Worm (Caenorhabditis elegans) whole organism, young adult: ENCODE results near the gene K02H11.9.

Source experiments
- B0035.1 ChIP-seq: sonication (generic microtip); optimal IDR thresholded peaks from 2 replicates; lab custom pipeline; 2016; ENCODE audit warnings: missing genetic modification characterization, mild to moderate bottlenecking, missing compliant biosample characterization, missing genotype, missing genetic modification reagents
- F10E7.11 ChIP-seq: sonication (generic microtip); optimal IDR thresholded peaks from 2 replicates; lab custom pipeline; 2017; ENCODE audit warnings: mild to moderate bottlenecking, missing genetic modification characterization, moderate library complexity, missing compliant biosample characterization
- F23B12.7 ChIP-seq: sonication (generic microtip); optimal IDR thresholded peaks from 2 replicates; lab custom pipeline; 2017; ENCODE audit warnings: missing genetic modification characterization, mild to moderate bottlenecking, missing compliant biosample characterization, antibody characterized with exemption, moderate library complexity; ENCODE audit not compliant: insufficient read depth
- F33H1.4 ChIP-seq: fragments of 200-800 bp; sonication (Bioruptor generic); IDR thresholded peaks from 2 replicates; pipeline ENCODE4 v1.3.6; 2022; ENCODE audit warnings: missing genetic modification reagents, missing genetic modification characterization, missing compliant biosample characterization
- F37B4.10 ChIP-seq: fragments of 200-800 bp; sonication (Bioruptor generic); IDR thresholded peaks from 2 replicates; pipeline ENCODE4 v1.3.6; 2022; ENCODE audit warnings: missing genetic modification characterization, missing compliant biosample characterization
- F49E8.2 ChIP-seq: sonication (generic microtip); optimal IDR thresholded peaks from 3 replicates; lab custom pipeline; 2017; ENCODE audit warnings: missing genetic modification characterization, mild to moderate bottlenecking, missing compliant biosample characterization, antibody characterized with exemption, moderate library complexity; ENCODE audit not compliant: insufficient read depth
- F55B11.4 ChIP-seq: sonication (generic microtip); optimal IDR thresholded peaks from 2 replicates; lab custom pipeline; 2016; ENCODE audit warnings: missing compliant biosample characterization, missing genetic modification characterization, borderline replicate concordance; ENCODE audit not compliant: insufficient read depth
- T07F8.4 ChIP-seq: sonication (generic microtip); optimal IDR thresholded peaks from 2 replicates; lab custom pipeline; 2016; ENCODE audit warnings: mild to moderate bottlenecking, missing genetic modification characterization, moderate library complexity, missing compliant biosample characterization
- Y56A3A.18 ChIP-seq: fragments of 200-800 bp; sonication (Bioruptor generic); IDR thresholded peaks from 2 replicates; pipeline ENCODE4 v1.3.6; 2022; ENCODE audit warnings: missing genetic modification reagents, missing genetic modification characterization, missing compliant biosample characterization
- Y95B8A.8 ChIP-seq: fragments of 200-800 bp; sonication (Bioruptor generic); IDR thresholded peaks from 2 replicates; pipeline ENCODE4 v1.3.6; 2022; ENCODE audit warnings: missing genetic modification reagents, missing genetic modification characterization, missing compliant biosample characterization
- ama-1 ChIP-seq, 3 experiments: fragments of 150-350 bp in 1 of 3; sonication (generic microtip) in 2 of 3; optimal IDR thresholded peaks; 2 replicates each; lab custom pipeline; 2014 to 2018; ENCODE audit warnings: missing biosample characterization in 2 of 3, missing genetic modification characterization in 2 of 3, missing genetic modification reagents in 2 of 3
- atf-7 ChIP-seq: sonication (generic microtip); optimal IDR thresholded peaks from 2 replicates; lab custom pipeline; 2017; ENCODE audit warnings: mild to moderate bottlenecking, missing genetic modification characterization, missing compliant biosample characterization
- attf-3 ChIP-seq: fragments of 200-800 bp; sonication (Bioruptor generic); conservative IDR thresholded peaks from 2 replicates; pipeline ENCODE4 v1.3.6; 2022; ENCODE audit warnings: missing genetic modification reagents, missing genetic modification characterization, missing compliant biosample characterization
- bed-1 ChIP-seq: fragments of 200-800 bp; sonication (Bioruptor generic); IDR thresholded peaks from 2 replicates; pipeline ENCODE4 v1.3.6; 2022; ENCODE audit warnings: missing genetic modification reagents, missing genetic modification characterization, missing compliant biosample characterization
- die-1 ChIP-seq: sonication (generic microtip); optimal IDR thresholded peaks from 2 replicates; lab custom pipeline; 2016; ENCODE audit warnings: missing genotype, mild to moderate bottlenecking, missing genetic modification characterization, missing compliant biosample characterization
- dpl-1 ChIP-seq: fragments of 150-350 bp; optimal IDR thresholded peaks from 2 replicates; lab custom pipeline; 2014; ENCODE audit warnings: missing biosample characterization, missing genetic modification reagents, missing genetic modification characterization
- egl-44 ChIP-seq: fragments of 200-800 bp; sonication (Bioruptor generic); IDR thresholded peaks from 2 replicates; pipeline ENCODE4 v1.3.6; 2022; ENCODE audit warnings: missing genetic modification reagents, missing genetic modification characterization, missing compliant biosample characterization
- him-1 ChIP-seq: sonication (generic microtip); optimal IDR thresholded peaks from 2 replicates; lab custom pipeline; 2016; ENCODE audit warnings: missing genotype, missing genetic modification reagents, missing genetic modification characterization, missing compliant biosample characterization
- hlh-12 ChIP-seq: sonication (generic microtip); optimal IDR thresholded peaks from 2 replicates; lab custom pipeline; 2016; ENCODE audit warnings: missing genetic modification characterization, missing compliant biosample characterization
- lin-35 ChIP-seq, 3 experiments: fragments of 150-350 bp in 2 of 3; sonication (generic microtip) in 1 of 3; optimal IDR thresholded peaks; 2 replicates each; lab custom pipeline; 2014 to 2018; ENCODE audit warnings: missing biosample characterization in 3 of 3, missing genetic modification characterization in 3 of 3, missing genetic modification reagents in 3 of 3
- lin-40 ChIP-seq: sonication (generic microtip); optimal IDR thresholded peaks from 2 replicates; lab custom pipeline; 2016; ENCODE audit warnings: missing genetic modification characterization, mild to moderate bottlenecking, missing compliant biosample characterization, missing genotype, missing genetic modification reagents
- mcd-1 ChIP-seq: fragments of 200-800 bp; sonication (Bioruptor generic); IDR thresholded peaks from 2 replicates; pipeline ENCODE4 v1.3.6; 2022; ENCODE audit warnings: missing genetic modification reagents, missing genetic modification characterization, missing compliant biosample characterization
- mel-28 ChIP-seq: sonication (generic microtip); optimal IDR thresholded peaks from 2 replicates; lab custom pipeline; 2016; ENCODE audit warnings: borderline replicate concordance, mild to moderate bottlenecking, missing genetic modification characterization, missing compliant biosample characterization
- nhr-27 ChIP-seq: fragments of 200-800 bp; sonication (Bioruptor generic); optimal IDR thresholded peaks from 2 replicates; lab custom pipeline; 2018; ENCODE audit warnings: mild to moderate bottlenecking, missing genetic modification characterization, moderate library complexity, missing compliant biosample characterization
- rpc-1 ChIP-seq, 2 experiments: fragments of 150-350 bp in 1 of 2; sonication (generic microtip) in 1 of 2; optimal IDR thresholded peaks; 2 replicates each; lab custom pipeline; 2014 to 2018; ENCODE audit warnings: missing biosample characterization in 1 of 2, missing genetic modification characterization in 1 of 2, missing genetic modification reagents in 1 of 2, missing genotype in 1 of 2
- snpc-1.1 ChIP-seq: sonication (generic microtip); optimal IDR thresholded peaks from 2 replicates; lab custom pipeline; 2017; ENCODE audit warnings: missing genetic modification characterization, mild to moderate bottlenecking, missing compliant biosample characterization, antibody characterized with exemption, moderate library complexity, missing genotype, missing genetic modification reagents; ENCODE audit not compliant: insufficient read depth
- snpc-4 ChIP-seq, 5 experiments: fragments of 150-350 bp in 1 of 5; sonication (generic microtip) in 4 of 5; optimal IDR thresholded peaks; 2 replicates each; lab custom pipeline; 2014 to 2018; ENCODE audit warnings: missing genetic modification characterization in 5 of 5, missing biosample characterization in 3 of 5, antibody characterized with exemption in 2 of 5, mild to moderate bottlenecking in 2 of 5, missing compliant biosample characterization in 2 of 5, missing genotype in 2 of 5, moderate library complexity in 2 of 5, missing genetic modification reagents in 1 of 5
- tbp1 ChIP-seq: fragments of 200-800 bp; sonication (Bioruptor generic); optimal IDR thresholded peaks from 2 replicates; lab custom pipeline; 2018; ENCODE audit warnings: mild to moderate bottlenecking, missing genetic modification characterization, missing compliant biosample characterization
- tbx-9 ChIP-seq: sonication (generic microtip); optimal IDR thresholded peaks from 2 replicates; lab custom pipeline; 2016; ENCODE audit warnings: borderline replicate concordance, missing genetic modification characterization, inconsistent platforms, missing compliant biosample characterization
- unc-62 ChIP-seq: fragments of 150-350 bp; optimal IDR thresholded peaks from 2 replicates; lab custom pipeline; 2014; ENCODE audit warnings: missing biosample characterization, missing genetic modification reagents, missing genetic modification characterization
- xnd-1 ChIP-seq: sonication (generic microtip); optimal IDR thresholded peaks from 2 replicates; lab custom pipeline; 2016; ENCODE audit warnings: missing genotype, missing genetic modification reagents, missing genetic modification characterization, missing compliant biosample characterization
- ztf-28 ChIP-seq: fragments of 200-800 bp; sonication (Bioruptor generic); IDR thresholded peaks from 2 replicates; pipeline ENCODE4 v1.3.6; 2022; ENCODE audit warnings: missing genetic modification reagents, missing genetic modification characterization, missing compliant biosample characterization

Gene K02H11.9

DNA sequence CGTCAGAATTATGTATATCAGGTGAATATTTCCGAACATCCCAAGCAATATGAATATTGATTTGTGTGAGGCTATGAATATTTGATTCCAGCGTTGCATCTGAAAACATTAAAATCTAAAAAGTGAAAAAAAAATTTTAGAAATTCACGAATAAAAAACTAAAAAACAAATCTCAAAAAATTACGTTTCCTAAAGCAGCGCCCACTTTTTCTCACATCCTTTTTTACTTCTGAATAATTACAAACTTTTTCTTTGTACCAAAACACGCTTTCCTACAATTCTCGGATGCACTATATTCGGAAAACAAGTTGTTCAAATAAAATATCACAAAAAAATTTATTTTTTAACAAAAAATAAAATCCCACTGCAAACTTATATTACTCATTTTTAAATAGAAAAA, 16.1 kb upstream of the K02H11.9 start, which contains the start of gene srsx-8:
Gene srsx-8, minus strand, starts transcription at position 101 of the 400 bp plus-strand sequence.
- no peak for TF ChIP-seq rpc-1 (optimal IDR thresholded peaks at IDR 0.05; lab: Kevin White, UChicago)
- no peak for TF ChIP-seq rpc-1 (tag; optimal IDR thresholded peaks at IDR 0.05; lab: Kevin White, UChicago)
- no peak for TF ChIP-seq snpc-1.1 (tag; lab: Kevin White, UChicago)
- no peak for TF ChIP-seq lin-40 (tag; lab: Kevin White, UChicago)
- TF ChIP-seq nhr-27 (tag; lab: Kevin White, UChicago): no peak
- TF ChIP-seq Y95B8A.8 (GFP tag; lab: Robert Waterston, UW): no peak
- TF ChIP-seq unc-62: no peak
- no peak for TF ChIP-seq tbp1 (GFP tag; lab: Kevin White, UChicago)
- TF ChIP-seq egl-44: no peak
- no peak for TF ChIP-seq F33H1.4
- no peak for TF ChIP-seq T07F8.4
- TF ChIP-seq attf-3 (GFP tag; lab: Robert Waterston, UW): no peak
- TF ChIP-seq F37B4.10: no peak
- no peak for TF ChIP-seq hlh-12 (tag; lab: Kevin White, UChicago)

DNA sequence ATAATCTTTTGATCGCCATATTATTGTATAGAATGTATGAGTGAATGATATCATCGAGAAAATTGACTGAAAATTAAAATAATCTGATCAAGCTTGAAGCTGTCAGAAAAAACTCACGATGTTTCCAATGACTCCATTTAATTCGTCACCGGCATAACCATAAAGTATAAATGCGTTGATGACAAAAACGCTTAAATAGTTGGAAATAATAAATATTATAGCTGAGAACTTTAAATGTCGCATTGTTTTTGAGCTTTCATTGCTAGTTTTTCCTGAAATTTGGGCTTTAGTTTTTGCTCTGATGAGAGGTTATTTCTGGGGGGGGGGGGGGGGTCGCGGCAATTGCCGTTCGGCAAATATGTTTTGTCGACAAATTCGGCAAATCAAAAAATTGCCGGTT, 14.3 kb upstream of the K02H11.9 start:
- TF ChIP-seq F23B12.7 (tag; lab: Kevin White, UChicago) (no peak), unc-62 (no peak), ama-1 (optimal IDR thresholded peaks at IDR 0.05; lab: Kevin White, UChicago) (no peak), ama-1 (GFP tag; optimal IDR thresholded peaks at IDR 0.05; lab: Kevin White, UChicago) (no peak), him-1 (tag; lab: Kevin White, UChicago) (no peak)

DNA sequence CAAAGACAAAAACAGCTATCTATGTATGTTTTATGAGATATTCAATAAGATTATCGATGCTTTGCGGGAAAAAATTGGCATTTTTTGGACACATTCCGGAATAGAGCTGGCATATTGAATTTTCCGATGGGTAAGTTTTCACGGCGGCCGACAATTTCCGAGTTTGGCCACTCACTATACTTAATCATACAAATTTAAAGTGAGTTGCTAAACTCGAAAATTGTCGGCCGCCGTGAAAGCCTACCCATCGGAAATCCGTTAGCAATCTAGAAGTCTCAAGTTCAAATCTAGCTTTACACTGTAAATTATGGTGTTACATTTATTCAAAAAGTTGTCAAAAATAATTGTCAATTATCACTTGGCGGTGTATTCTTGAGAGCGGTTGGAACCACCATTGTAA, 13.8 kb upstream of the K02H11.9 start:
- no peak for TF ChIP-seq bed-1 (GFP tag; lab: Robert Waterston, UW)
- no peak for TF ChIP-seq F49E8.2 (tag; lab: Kevin White, UChicago)
- TF ChIP-seq snpc-4 (GFP tag; optimal IDR thresholded peaks at IDR 0.05; lab: Kevin White, UChicago): no peak
- TF ChIP-seq snpc-4 (tag; optimal IDR thresholded peaks at IDR 0.05; lab: Kevin White, UChicago): peak in 3 of 4 experiments; percentile 37 to 87 (median 84)
- TF ChIP-seq snpc-1.1 (tag; lab: Kevin White, UChicago): peak; percentile 41

DNA sequence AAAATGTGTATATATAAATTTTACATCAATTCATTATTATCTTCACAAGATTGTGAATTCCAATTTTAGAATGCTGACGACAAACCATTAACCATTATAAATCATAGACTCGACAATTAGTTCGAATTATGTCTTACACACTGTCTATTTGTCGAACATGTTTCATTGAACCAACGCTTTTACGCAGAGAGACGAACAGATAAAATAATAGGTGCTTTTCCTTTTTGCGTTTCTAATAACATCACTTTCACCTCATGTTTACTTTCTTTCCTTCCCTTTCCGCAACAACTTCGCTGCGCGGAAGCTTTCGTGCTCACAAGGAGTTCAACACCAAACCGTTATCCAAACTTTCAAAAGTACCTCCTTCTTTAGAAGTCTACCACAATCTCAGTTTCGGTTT, 11.0 kb upstream of the K02H11.9 start, which contains the start of gene F52F10.2:
Gene F52F10.2, plus strand, starts transcription at position 301 of the 400 bp plus-strand sequence.
- TF ChIP-seq atf-7 (tag; lab: Kevin White, UChicago): no peak
- TF ChIP-seq ztf-28: no peak
- TF ChIP-seq dpl-1: no peak

DNA sequence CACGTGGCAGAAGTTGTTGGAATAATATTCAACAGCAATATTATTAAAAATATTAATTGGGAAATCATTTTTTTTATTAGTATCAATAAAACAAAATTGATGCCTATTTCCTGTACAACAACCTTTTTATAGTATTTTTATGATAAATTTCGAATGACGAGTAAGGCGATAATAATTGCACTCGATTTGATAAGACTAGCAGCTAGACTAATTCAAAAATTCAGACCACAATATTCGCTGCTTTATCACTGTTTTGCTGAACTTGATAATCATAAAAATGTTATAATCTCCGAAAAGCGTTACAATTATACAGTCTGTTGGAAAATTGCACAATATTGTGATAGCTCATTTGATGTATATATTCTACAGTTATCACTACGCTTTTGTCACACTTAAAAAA, 8.8 kb upstream of the K02H11.9 start, which contains the start of gene oac-32:
Gene oac-32, minus strand, starts transcription at position 90 of the 400 bp plus-strand sequence.
- TF ChIP-seq F10E7.11 (tag; lab: Kevin White, UChicago): no peak
- TF ChIP-seq B0035.1: no peak
- TF ChIP-seq die-1 (tag; lab: Kevin White, UChicago): no peak
- TF ChIP-seq Y56A3A.18 (GFP tag; lab: Robert Waterston, UW): no peak
- TF ChIP-seq tbx-9 (tag; lab: Kevin White, UChicago): no peak
- no peak for TF ChIP-seq lin-40 (tag; lab: Kevin White, UChicago)
- no peak for TF ChIP-seq xnd-1 (tag; lab: Kevin White, UChicago)
- TF ChIP-seq mel-28 (tag; lab: Kevin White, UChicago): no peak
- TF ChIP-seq lin-35 (GFP tag; optimal IDR thresholded peaks at IDR 0.05; lab: Kevin White, UChicago): no peak
- TF ChIP-seq F55B11.4: no peak
- no peak for TF ChIP-seq mcd-1 (GFP tag; lab: Robert Waterston, UW)
